Worm (Caenorhabditis elegans): ENCODE measurements around the gene M01H9.2.
A peak's percentile ranks its signal among the peaks of the same experiment; 100 is the strongest.

Gene M01H9.2

ce11 chrIV:4470885-4471772 is 8.1 kb upstream of the M01H9.2 start:
- peak; percentile 5 for TF ChIP-seq sma-3 (GFP tag; optimal IDR thresholded peaks at IDR 0.05)
- TF ChIP-seq nhr-129 (tag; optimal IDR thresholded peaks at IDR 0.05), result peak; percentile 69
- peak; percentile 56 for TF ChIP-seq F13H6.1 (tag; optimal IDR thresholded peaks at IDR 0.05)
- no peak for TF ChIP-seq Y55F3AM.14 (GFP tag; optimal IDR thresholded peaks at IDR 0.05)
- TF ChIP-seq sma-9 (GFP tag; optimal IDR thresholded peaks at IDR 0.05), result peak; percentile 50
- no peak for TF ChIP-seq sma-9 (tag; optimal IDR thresholded peaks at IDR 0.05)
- no peak for TF ChIP-seq nhr-77 (tag; optimal IDR thresholded peaks at IDR 0.05)
- no peak for TF ChIP-seq elt-1 (tag; optimal IDR thresholded peaks at IDR 0.05)
- no peak for TF ChIP-seq nhr-6 (tag; optimal IDR thresholded peaks at IDR 0.05)
- no peak for TF ChIP-seq unc-39 (tag; optimal IDR thresholded peaks at IDR 0.05)
- peak; percentile 31 for TF ChIP-seq unc-55 (GFP tag; optimal IDR thresholded peaks at IDR 0.05)
- peak; percentile 71 to 85 for TF ChIP-seq mdl-1 (tag; optimal IDR thresholded peaks at IDR 0.05)
- no peak for TF ChIP-seq fos-1 (tag; optimal IDR thresholded peaks at IDR 0.05)
- TF ChIP-seq lsy-2 (tag; optimal IDR thresholded peaks at IDR 0.05), result peak in 1 of 2 experiments; percentile 28
- peak; percentile 41 for TF ChIP-seq gmeb-1 (tag; optimal IDR thresholded peaks at IDR 0.05)

- TF ChIP-seq C34F6.9 (tag; optimal IDR thresholded peaks at IDR 0.05) (peak; percentile 72), fos-1 (tag; optimal IDR thresholded peaks at IDR 0.05) (peak; percentile 38), lin-11 (tag; optimal IDR thresholded peaks at IDR 0.05) (peak; percentile 88), Y55F3AM.14 (GFP tag; optimal IDR thresholded peaks at IDR 0.05) (peak; percentile 57), zag-1 (tag; optimal IDR thresholded peaks at IDR 0.05) (peak; percentile 14), skn-1 (tag; optimal IDR thresholded peaks at IDR 0.05) (peak; percentile 26), nhr-77 (tag; optimal IDR thresholded peaks at IDR 0.05) (no peak), mdl-1 (tag; optimal IDR thresholded peaks at IDR 0.05) (peak; percentile 56 to 91), sma-3 (GFP tag; optimal IDR thresholded peaks at IDR 0.05) (peak; percentile 9), nhr-10 (tag; optimal IDR thresholded peaks at IDR 0.05) (no peak), nhr-129 (tag; optimal IDR thresholded peaks at IDR 0.05) (peak; percentile 89), sem-4 (tag; optimal IDR thresholded peaks at IDR 0.05) (peak; percentile 29), unc-55 (GFP tag; optimal IDR thresholded peaks at IDR 0.05) (peak; percentile 44), lin-13 (GFP tag; optimal IDR thresholded peaks at IDR 0.05) (no peak), ztf-1 (GFP tag; conservative IDR thresholded peaks at IDR 0.05) (no peak), elt-3 (tag; optimal IDR thresholded peaks at IDR 0.05) (no peak), ama-1 (optimal IDR thresholded peaks at IDR 0.05) (peak; percentile 52), lsy-2 (tag; optimal IDR thresholded peaks at IDR 0.05) (peak; percentile 2 to 74), sma-9 (GFP tag; optimal IDR thresholded peaks at IDR 0.05) (peak; percentile 71), sma-9 (tag; optimal IDR thresholded peaks at IDR 0.05) (no peak), peb-1 (tag; optimal IDR thresholded peaks at IDR 0.05) (no peak), F13H6.1 (tag; optimal IDR thresholded peaks at IDR 0.05) (peak; percentile 64), nhr-21 (tag; optimal IDR thresholded peaks at IDR 0.05) (peak; percentile 18), crh-2 (tag; optimal IDR thresholded peaks at IDR 0.05) (peak; percentile 70), R02D3.7 (tag; optimal IDR thresholded peaks at IDR 0.05) (no peak), gmeb-1 (tag; optimal IDR thresholded peaks at IDR 0.05) (peak; percentile 23)
Observed at ce11 chrIV:4469770-4470709, 7.0 kb upstream of the M01H9.2 start.

ce11 chrIV:4469055-4469454 is 6.0 kb upstream of the M01H9.2 start:
- TF ChIP-seq ama-1 (optimal IDR thresholded peaks at IDR 0.05) (peak; percentile 59), Y55F3AM.14 (GFP tag; optimal IDR thresholded peaks at IDR 0.05) (peak; percentile 11), aly-2 (tag; optimal IDR thresholded peaks at IDR 0.05) (no peak)

ce11 chrIV:4468046-4468727 is 5.2 kb upstream of the M01H9.2 start:
- TF ChIP-seq nhr-23 (tag; optimal IDR thresholded peaks at IDR 0.05), result no peak
- peak; percentile 97 for TF ChIP-seq ama-1 (optimal IDR thresholded peaks at IDR 0.05)
- TF ChIP-seq ztf-4 (tag; optimal IDR thresholded peaks at IDR 0.05), result peak; percentile 2
- no peak for TF ChIP-seq ceh-82 (tag; optimal IDR thresholded peaks at IDR 0.05)
- TF ChIP-seq F13H6.1 (tag; optimal IDR thresholded peaks at IDR 0.05), result no peak
- peak; percentile 36 for TF ChIP-seq sem-4 (tag; optimal IDR thresholded peaks at IDR 0.05)
- peak; percentile 65 for TF ChIP-seq nhr-129 (tag; optimal IDR thresholded peaks at IDR 0.05)
- TF ChIP-seq unc-55 (GFP tag; optimal IDR thresholded peaks at IDR 0.05), result no peak
- TF ChIP-seq Y55F3AM.14 (GFP tag; optimal IDR thresholded peaks at IDR 0.05), result peak; percentile 54
- TF ChIP-seq mab-5 (tag; optimal IDR thresholded peaks at IDR 0.05), result no peak
- peak; percentile 27 for TF ChIP-seq C34F6.9 (tag; optimal IDR thresholded peaks at IDR 0.05)
- no peak for TF ChIP-seq ztf-1 (GFP tag; conservative IDR thresholded peaks at IDR 0.05)
- no peak for TF ChIP-seq nhr-25 (tag; optimal IDR thresholded peaks at IDR 0.05)
- peak in 1 of 2 experiments; percentile 37 for TF ChIP-seq lsy-2 (tag; optimal IDR thresholded peaks at IDR 0.05)
- no peak for TF ChIP-seq mbf-1 (tag; optimal IDR thresholded peaks at IDR 0.05)
- no peak for TF ChIP-seq peb-1 (tag; optimal IDR thresholded peaks at IDR 0.05)
- peak; percentile 48 for TF ChIP-seq nhr-21 (tag; optimal IDR thresholded peaks at IDR 0.05)
- TF ChIP-seq lin-13 (GFP tag; optimal IDR thresholded peaks at IDR 0.05), result peak; percentile 47
- no peak for TF ChIP-seq lin-11 (tag; optimal IDR thresholded peaks at IDR 0.05)
- peak; percentile 16 for TF ChIP-seq crh-2 (tag; optimal IDR thresholded peaks at IDR 0.05)
- TF ChIP-seq skn-1 (tag; optimal IDR thresholded peaks at IDR 0.05), result no peak
- no peak for TF ChIP-seq ZK546.5 (tag; optimal IDR thresholded peaks at IDR 0.05)
- no peak for TF ChIP-seq nhr-10 (tag; optimal IDR thresholded peaks at IDR 0.05)
- TF ChIP-seq sma-3 (GFP tag; optimal IDR thresholded peaks at IDR 0.05), result no peak
- no peak for TF ChIP-seq R02D3.7 (tag; optimal IDR thresholded peaks at IDR 0.05)
- TF ChIP-seq ztf-11 (tag; optimal IDR thresholded peaks at IDR 0.05), result no peak
- TF ChIP-seq elt-1 (tag; optimal IDR thresholded peaks at IDR 0.05), result no peak
- TF ChIP-seq unc-39 (tag; optimal IDR thresholded peaks at IDR 0.05), result no peak

Measured in whole organism, L2 larva.